Worm (Caenorhabditis elegans) whole organism, L3 larva: ENCODE measurements around the gene F15E6.3.

Source experiments
- R02D3.7 ChIP-seq: fragments of 150-350 bp; optimal IDR thresholded peaks from 2 replicates; lab custom pipeline; 2014; ENCODE audit warnings: missing biosample characterization, missing genetic modification characterization
- ceh-28 ChIP-seq: fragments of 150-350 bp; optimal IDR thresholded peaks from 2 replicates; lab custom pipeline; 2014; ENCODE audit warnings: missing biosample characterization, missing genetic modification reagents, missing genetic modification characterization
- ceh-9 ChIP-seq: sonication (generic microtip); optimal IDR thresholded peaks from 2 replicates; lab custom pipeline; 2018; ENCODE audit warnings: missing biosample characterization, missing genetic modification characterization
- daf-12 ChIP-seq: fragments of 150-350 bp; optimal IDR thresholded peaks from 2 replicates; lab custom pipeline; 2014; ENCODE audit warnings: missing biosample characterization, missing genetic modification reagents, missing genetic modification characterization
- egl-5 ChIP-seq: fragments of 150-350 bp; optimal IDR thresholded peaks from 2 replicates; lab custom pipeline; 2017; ENCODE audit warnings: missing biosample characterization, missing genetic modification reagents, missing genetic modification characterization, inconsistent platforms
- elt-1 ChIP-seq: fragments of 150-350 bp; optimal IDR thresholded peaks from 2 replicates; lab custom pipeline; 2014; ENCODE audit warnings: missing biosample characterization, missing genetic modification characterization
- elt-2 ChIP-seq: sonication (generic microtip); optimal IDR thresholded peaks from 2 replicates; lab custom pipeline; 2016; ENCODE audit warnings: missing genetic modification reagents, mild to moderate bottlenecking, missing genetic modification characterization, missing compliant biosample characterization
- elt-3 ChIP-seq, 3 experiments: fragments of 150-350 bp in 1 of 3; sonication (generic microtip) in 2 of 3; optimal IDR thresholded peaks; 2 replicates in 2 of 3; 4 replicates in 1 of 3; lab custom pipeline; 2014 to 2017; ENCODE audit warnings: missing biosample characterization in 3 of 3, missing genetic modification characterization in 3 of 3
- fkh-10 ChIP-seq: sonication (generic microtip); optimal IDR thresholded peaks from 2 replicates; lab custom pipeline; 2017; ENCODE audit warnings: missing biosample characterization, missing genetic modification reagents, missing genetic modification characterization
- fkh-2 ChIP-seq: fragments of 150-350 bp; optimal IDR thresholded peaks from 2 replicates; lab custom pipeline; 2014; ENCODE audit warnings: missing biosample characterization, missing genetic modification reagents, missing genetic modification characterization
- fos-1 ChIP-seq: fragments of 150-350 bp; optimal IDR thresholded peaks from 2 replicates; lab custom pipeline; 2014; ENCODE audit warnings: missing biosample characterization, missing genetic modification characterization
- hmg-11 ChIP-seq: sonication (generic microtip); optimal IDR thresholded peaks from 2 replicates; lab custom pipeline; 2016; ENCODE audit warnings: missing genetic modification characterization, missing compliant biosample characterization
- lin-15B ChIP-seq: fragments of 150-350 bp; optimal IDR thresholded peaks from 2 replicates; lab custom pipeline; 2014; ENCODE audit warnings: missing biosample characterization, missing genetic modification characterization
- lin-39 ChIP-seq: fragments of 150-350 bp; optimal IDR thresholded peaks from 2 replicates; lab custom pipeline; 2018; ENCODE audit warnings: missing biosample characterization, missing genetic modification reagents, missing genetic modification characterization
- lsy-12 ChIP-seq: sonication (generic microtip); optimal IDR thresholded peaks from 2 replicates; lab custom pipeline; 2016; ENCODE audit warnings: mild to moderate bottlenecking, missing genetic modification characterization, missing compliant biosample characterization
- mdl-1 ChIP-seq: fragments of 150-350 bp; optimal IDR thresholded peaks from 2 replicates; lab custom pipeline; 2014; ENCODE audit warnings: missing biosample characterization, missing genetic modification characterization
- nhr-12 ChIP-seq: fragments of 150-350 bp; optimal IDR thresholded peaks from 2 replicates; lab custom pipeline; 2014; ENCODE audit warnings: missing biosample characterization, missing genetic modification characterization
- nhr-23 ChIP-seq: fragments of 150-350 bp; optimal IDR thresholded peaks from 2 replicates; lab custom pipeline; 2014; ENCODE audit warnings: missing biosample characterization, missing genetic modification reagents, missing genetic modification characterization
- nhr-237 ChIP-seq: fragments of 150-350 bp; optimal IDR thresholded peaks from 2 replicates; lab custom pipeline; 2014; ENCODE audit warnings: missing biosample characterization, missing genetic modification characterization
- nhr-25 ChIP-seq: sonication (generic microtip); optimal IDR thresholded peaks from 2 replicates; lab custom pipeline; 2017; ENCODE audit warnings: missing biosample characterization, missing genetic modification characterization
- nhr-28 ChIP-seq: fragments of 150-350 bp; optimal IDR thresholded peaks from 2 replicates; lab custom pipeline; 2014; ENCODE audit warnings: missing biosample characterization, missing genetic modification characterization
- nhr-43 ChIP-seq: sonication (generic microtip); optimal IDR thresholded peaks from 2 replicates; lab custom pipeline; 2016; ENCODE audit warnings: mild to moderate bottlenecking, missing genetic modification characterization, missing compliant biosample characterization; ENCODE audit not compliant: poor library complexity, severe bottlenecking
- nhr-67 ChIP-seq: fragments of 150-350 bp; optimal IDR thresholded peaks from 2 replicates; lab custom pipeline; 2014; ENCODE audit warnings: missing biosample characterization, missing genetic modification characterization
- pha-4 ChIP-seq: fragments of 150-350 bp; optimal IDR thresholded peaks from 2 replicates; lab custom pipeline; 2014; ENCODE audit warnings: missing biosample characterization, missing genetic modification reagents, missing genetic modification characterization
- sea-2 ChIP-seq: fragments of 150-350 bp; sonication (generic microtip); optimal IDR thresholded peaks from 4 replicates; lab custom pipeline; 2014; ENCODE audit warnings: missing biosample characterization, missing genetic modification reagents, missing genetic modification characterization
- skn-1 ChIP-seq: fragments of 150-350 bp; optimal IDR thresholded peaks from 2 replicates; lab custom pipeline; 2014; ENCODE audit warnings: missing biosample characterization, missing genetic modification characterization
- unc-62 ChIP-seq: fragments of 150-350 bp; sonication (generic microtip); optimal IDR thresholded peaks from 4 replicates; lab custom pipeline; 2014; ENCODE audit warnings: missing biosample characterization, missing genetic modification reagents, missing genetic modification characterization
- ztf-4 ChIP-seq: fragments of 150-350 bp; optimal IDR thresholded peaks from 2 replicates; lab custom pipeline; 2014; ENCODE audit warnings: missing biosample characterization, missing genetic modification characterization

Gene F15E6.3

DNA sequence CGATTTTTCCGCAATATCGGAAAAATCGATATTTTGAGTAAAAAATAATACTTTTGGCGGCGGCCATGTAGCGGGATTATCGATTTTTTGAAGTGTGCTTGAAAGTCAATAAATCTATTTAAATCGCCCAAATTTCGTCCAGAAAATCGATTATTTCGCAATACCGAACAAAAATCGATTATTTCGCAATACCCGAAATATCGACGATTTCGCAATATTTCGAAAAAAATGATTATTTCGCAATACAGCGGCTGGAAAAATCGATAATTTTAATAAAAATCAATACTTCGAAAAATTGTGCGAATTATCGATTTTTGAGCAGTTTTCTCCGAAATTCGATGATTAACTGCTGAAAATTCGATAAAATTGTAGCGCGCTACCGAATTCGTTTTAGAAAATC is 23.4 kb downstream of the F15E6.3 start:
- TF ChIP-seq lsy-12 (tag; lab: Kevin White, UChicago) (no peak), lin-39 (tag; lab: Kevin White, UChicago) (no peak), nhr-12 (no peak), fkh-2 (tag; lab: Kevin White, UChicago) (no peak), nhr-67 (no peak), lin-15B (tag; lab: Kevin White, UChicago) (no peak), mdl-1 (no peak), ceh-28 (no peak), ceh-9 (tag; lab: Kevin White, UChicago) (no peak), fkh-10 (no peak), nhr-23 (tag; lab: Kevin White, UChicago) (no peak), pha-4 (tag; lab: Kevin White, UChicago) (no peak), nhr-28 (no peak)
- TF ChIP-seq, all 47 proteins: peak for 0

DNA sequence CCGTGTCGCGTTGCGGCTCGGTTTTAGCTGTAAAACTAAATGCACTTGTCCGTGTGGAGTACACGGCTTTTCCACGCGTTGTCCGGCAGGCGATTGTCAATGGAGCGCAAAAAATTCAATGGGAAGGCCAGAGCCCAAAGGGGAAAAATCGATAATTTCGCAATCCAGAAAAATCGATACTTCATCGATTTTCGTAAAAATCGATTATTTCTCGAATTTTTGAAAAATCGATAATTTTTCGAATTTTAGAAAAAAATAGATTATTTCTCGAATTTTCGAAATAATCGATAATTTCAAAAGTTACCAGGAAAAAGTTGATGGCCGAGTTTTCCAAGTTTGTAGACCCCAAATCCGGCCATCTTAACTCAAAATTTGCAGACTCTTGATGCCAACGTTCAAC is 24.8 kb downstream of the F15E6.3 start:
- TF ChIP-seq ceh-28 (peak; percentile 92), hmg-11 (tag; lab: Kevin White, UChicago) (no peak), fos-1 (tag; lab: Kevin White, UChicago) (no peak), elt-3 (tag; optimal IDR thresholded peaks at IDR 0.05; lab: Kevin White, UChicago) (no peak)
- TF ChIP-seq, all 47 proteins: peak for 1

DNA sequence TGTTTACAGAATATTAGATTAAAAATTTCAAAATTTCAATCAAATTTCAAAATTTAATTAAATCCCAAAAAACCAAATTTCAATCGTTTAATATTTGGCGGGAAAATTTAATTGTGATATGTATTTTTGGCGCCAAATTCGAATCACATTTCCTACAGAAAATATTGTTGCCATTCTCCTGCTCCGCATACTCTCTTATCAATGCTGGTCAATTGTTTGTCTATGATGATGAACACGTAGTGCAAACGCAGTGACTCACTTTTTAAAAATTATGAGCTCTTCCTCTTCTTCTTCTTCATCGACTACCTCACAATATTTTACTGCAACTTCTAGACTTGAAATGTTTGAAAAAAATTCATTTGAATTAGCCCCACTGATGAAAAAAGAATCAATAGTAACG is 31.8 kb downstream of the F15E6.3 start, which contains the start of gene trpl-2:
Gene trpl-2, plus strand, starts transcription at position 210 of the 400 bp plus-strand sequence.
- TF ChIP-seq elt-2 (peak; percentile 22), ceh-28 (no peak), egl-5 (tag; lab: Kevin White, UChicago) (no peak)

DNA sequence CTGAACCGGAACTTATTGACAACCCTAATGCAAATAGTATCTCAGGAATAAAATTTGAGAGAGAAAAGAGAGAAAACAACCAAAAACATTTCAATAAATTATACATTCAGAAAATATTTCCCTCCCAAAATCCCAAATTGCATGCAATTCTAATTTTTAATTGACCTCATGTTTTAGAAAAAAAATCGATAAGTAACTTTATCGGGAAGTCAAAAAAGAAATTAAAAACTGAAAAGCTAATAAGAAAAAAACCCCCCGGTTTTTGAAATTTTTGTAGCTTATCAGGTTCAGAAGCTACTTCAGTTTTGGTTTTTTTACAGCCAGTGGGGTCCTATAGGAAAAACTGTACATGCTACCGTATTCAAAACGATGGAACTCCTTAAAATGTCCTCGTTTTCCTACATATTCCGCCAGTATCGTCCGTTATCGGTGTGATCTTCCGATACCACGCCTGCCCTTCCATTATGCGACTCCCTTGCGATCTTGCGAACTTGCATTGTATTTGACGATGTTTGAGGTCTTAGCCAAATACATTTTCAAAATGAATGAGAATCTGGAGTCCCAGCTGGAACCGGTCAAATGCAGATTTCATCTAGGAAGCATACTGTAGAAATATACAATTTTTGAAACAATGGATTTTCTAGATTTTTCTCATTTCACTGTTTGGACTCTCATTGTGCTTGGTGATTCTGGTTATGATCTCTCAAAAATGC is 41.6 kb downstream of the F15E6.3 start, which contains the start of the genes W03B1.3 and oac-51:
Gene W03B1.3, minus strand, starts transcription at position 101 of the 713 bp plus-strand sequence.
Gene oac-51, plus strand, starts transcription at position 663 of the 713 bp plus-strand sequence.
- no peak for TF ChIP-seq nhr-237 (tag; lab: Kevin White, UChicago)
- no peak for TF ChIP-seq lsy-12 (tag; lab: Kevin White, UChicago)
- no peak for TF ChIP-seq nhr-43 (tag; lab: Kevin White, UChicago)
- TF ChIP-seq lin-15B (tag; lab: Kevin White, UChicago), result no peak
- TF ChIP-seq nhr-25, result no peak
- TF ChIP-seq R02D3.7 (tag; lab: Kevin White, UChicago), result no peak
- no peak for TF ChIP-seq elt-2
- TF ChIP-seq elt-1 (tag; lab: Kevin White, UChicago), result no peak
- TF ChIP-seq unc-62 (GFP tag; lab: Kevin White, UChicago), result no peak
- TF ChIP-seq ztf-4 (tag; lab: Kevin White, UChicago), result no peak
- no peak for TF ChIP-seq fkh-2 (tag; lab: Kevin White, UChicago)
- TF ChIP-seq ceh-9 (tag; lab: Kevin White, UChicago), result no peak
- TF ChIP-seq nhr-67, result no peak
- no peak for TF ChIP-seq pha-4 (tag; lab: Kevin White, UChicago)

DNA sequence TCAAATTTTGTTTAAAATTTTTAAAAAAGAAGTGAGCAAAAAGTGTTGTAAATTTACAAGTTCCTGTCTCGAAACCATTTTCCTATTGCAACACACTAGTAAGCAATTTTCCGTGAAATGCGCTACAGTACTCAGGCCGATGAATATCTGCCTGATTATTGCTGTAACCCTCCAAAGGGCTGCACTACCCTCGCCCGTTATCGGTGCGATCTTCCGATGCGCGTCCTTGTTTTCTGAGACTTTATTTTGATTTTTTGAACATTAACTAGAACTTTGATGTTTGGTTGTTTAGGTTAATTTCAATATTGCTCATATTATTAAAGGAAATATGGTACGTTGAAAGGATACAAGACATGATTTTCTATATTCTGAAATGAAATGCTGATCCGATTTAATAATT is 43.5 kb downstream of the F15E6.3 start:
- no peak for TF ChIP-seq ceh-9 (tag; lab: Kevin White, UChicago)
- TF ChIP-seq nhr-25, result peak; percentile 48
- TF ChIP-seq elt-1 (tag; lab: Kevin White, UChicago), result peak; percentile 82

DNA sequence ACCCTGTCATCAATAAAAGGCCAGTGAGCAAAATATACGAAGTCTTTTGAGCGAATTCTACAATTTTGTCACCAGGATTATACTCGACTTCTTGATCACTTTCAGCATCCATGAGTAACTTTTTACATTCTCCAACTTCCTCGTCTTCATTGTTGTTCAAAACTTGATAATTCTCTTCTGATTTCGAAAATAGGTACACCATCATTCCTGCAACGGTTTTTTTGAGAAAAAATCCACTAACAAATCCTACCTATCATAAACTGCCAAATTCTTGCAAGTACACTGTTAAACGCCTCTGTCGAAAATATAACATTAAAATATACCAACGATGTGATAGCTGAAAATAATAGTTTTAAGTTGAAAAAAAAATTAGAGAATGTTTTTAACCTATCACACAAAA is 50.1 kb downstream of the F15E6.3 start:
- TF ChIP-seq elt-2, result no peak
- TF ChIP-seq sea-2 (GFP tag; lab: Kevin White, UChicago), result no peak
- no peak for TF ChIP-seq skn-1
- TF ChIP-seq ceh-9 (tag; lab: Kevin White, UChicago), result no peak
- no peak for TF ChIP-seq pha-4 (tag; lab: Kevin White, UChicago)
- TF ChIP-seq nhr-12, result no peak
- no peak for TF ChIP-seq daf-12
- no peak for TF ChIP-seq elt-3 (tag; optimal IDR thresholded peaks at IDR 0.05; lab: Kevin White, UChicago)
- no peak for TF ChIP-seq fkh-10
- no peak for TF ChIP-seq egl-5 (tag; lab: Kevin White, UChicago)
